Fruit fly (Drosophila melanogaster) S2 (cell line): ENCODE results near the gene app.

Experiments
- CG8478 ChIP-seq: fragments of >200 bp; optimal IDR thresholded peaks from 2 replicates; lab custom pipeline; 2018
- CTCF ChIP-seq, 2 experiments: fragments of >200 bp; optimal IDR thresholded peaks; 2 replicates each; lab custom pipeline; 2018

DNA sequence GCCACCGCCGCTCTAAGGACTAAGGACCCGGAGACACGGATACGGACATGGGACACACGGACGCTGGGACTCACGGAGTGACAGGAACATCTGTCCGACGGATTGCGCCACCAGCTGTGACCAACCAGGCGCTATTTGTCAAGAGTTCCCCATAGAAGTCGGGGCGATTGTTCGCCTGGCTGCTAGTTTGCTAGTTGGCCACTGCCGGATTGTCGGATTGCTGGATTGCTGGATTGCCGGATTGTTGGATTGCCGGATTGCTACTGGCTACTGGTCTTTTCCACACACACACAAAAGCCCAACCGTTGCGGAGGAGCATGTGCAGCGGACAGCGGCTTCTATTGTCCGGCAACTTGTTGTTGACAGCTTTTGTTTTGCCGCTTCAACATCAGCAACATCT lies 39.4 kb downstream of the app start:
- no peak for TF ChIP-seq CG8478 (lab: Kevin White, UChicago)
- TF ChIP-seq CTCF (optimal IDR thresholded peaks at IDR 0.05; lab: Kevin White, UChicago), result no peak
